Fruit fly (Drosophila melanogaster) S2 (cell line): ENCODE measurements around the gene TwdlP.

Experiments
- CG8478 ChIP-seq: fragments of >200 bp; optimal IDR thresholded peaks from 2 replicates; lab custom pipeline; 2018
- CTCF ChIP-seq, 2 experiments: fragments of >200 bp; optimal IDR thresholded peaks; 2 replicates each; lab custom pipeline; 2018

dm6 chr3R:26655416-26655945 lies 34.3 kb upstream of the TwdlP start:
- TF ChIP-seq CG8478, result no peak
- TF ChIP-seq CTCF (optimal IDR thresholded peaks at IDR 0.05; lab: Kevin White, UChicago), result no peak
